Worm (Caenorhabditis elegans) whole organism, L4 larva: Measurements from ENCODE around the gene C16A11.7.

Experiments used
- D1046.2 ChIP-seq: fragments of 200-800 bp; sonication (Bioruptor generic); IDR thresholded peaks from 2 replicates; pipeline ENCODE4 v1.3.6; 2022; ENCODE audit warnings: missing genetic modification characterization, missing compliant biosample characterization
- F26F4.8 ChIP-seq: fragments of 200-800 bp; sonication (Bioruptor generic); conservative IDR thresholded peaks from 2 replicates; pipeline ENCODE4 v1.3.6; 2022; ENCODE audit warnings: missing genetic modification characterization, missing compliant biosample characterization
- F49E8.2 ChIP-seq: sonication (generic microtip); optimal IDR thresholded peaks from 2 replicates; lab custom pipeline; 2016; ENCODE audit warnings: missing compliant biosample characterization, mild to moderate bottlenecking, missing genetic modification characterization, borderline replicate concordance
- Y48G9A.11 ChIP-seq: fragments of 200-800 bp; sonication (Bioruptor generic); IDR thresholded peaks from 2 replicates; pipeline ENCODE4 v1.3.6; 2022; ENCODE audit warnings: missing genetic modification reagents, missing genetic modification characterization, missing compliant biosample characterization
- aha-1 ChIP-seq: fragments of 150-350 bp; peaks from one replicate; lab custom pipeline; 2014; ENCODE audit warnings: missing biosample characterization, missing genetic modification characterization
- aly-2 ChIP-seq: sonication (generic microtip); optimal IDR thresholded peaks from 2 replicates; lab custom pipeline; 2018; ENCODE audit warnings: missing biosample characterization, missing genetic modification characterization
- arid-1 ChIP-seq: fragments of 200-800 bp; sonication (Bioruptor generic); conservative IDR thresholded peaks from 2 replicates; pipeline ENCODE4 v1.3.6; 2022; ENCODE audit warnings: missing genetic modification reagents, missing genetic modification characterization, missing compliant biosample characterization
- ceh-20 ChIP-seq: fragments of 200-800 bp; sonication (Bioruptor generic); IDR thresholded peaks from 2 replicates; pipeline ENCODE4 v1.3.6; 2022; ENCODE audit warnings: missing genetic modification reagents, missing genetic modification characterization, missing compliant biosample characterization
- ceh-28 ChIP-seq: fragments of 150-350 bp; optimal IDR thresholded peaks from 2 replicates; lab custom pipeline; 2014; ENCODE audit warnings: missing biosample characterization, missing genetic modification reagents, missing genetic modification characterization
- dmd-6 ChIP-seq: fragments of 200-800 bp; sonication (Bioruptor generic); IDR thresholded peaks from 2 replicates; pipeline ENCODE4 v1.3.6; 2022; ENCODE audit warnings: missing genetic modification reagents, missing genetic modification characterization, missing compliant biosample characterization
- dmd-8 ChIP-seq: fragments of 200-800 bp; sonication (Bioruptor generic); IDR thresholded peaks from 2 replicates; pipeline ENCODE4 v1.3.6; 2022; ENCODE audit warnings: missing genetic modification characterization, missing compliant biosample characterization
- dpl-1 ChIP-seq: fragments of 150-350 bp; optimal IDR thresholded peaks from 2 replicates; lab custom pipeline; 2014; ENCODE audit warnings: missing biosample characterization, missing genetic modification reagents, missing genetic modification characterization
- egl-43 ChIP-seq: fragments of 200-800 bp; sonication (Bioruptor generic); IDR thresholded peaks from 2 replicates; pipeline ENCODE4 v1.3.6; 2022; ENCODE audit warnings: missing genetic modification reagents, missing genetic modification characterization, missing compliant biosample characterization
- fkh-10 ChIP-seq: fragments of 150-350 bp; optimal IDR thresholded peaks from 2 replicates; lab custom pipeline; 2014; ENCODE audit warnings: missing biosample characterization, missing genetic modification reagents, missing genetic modification characterization
- hlh-11 ChIP-seq: fragments of 200-800 bp; sonication (Bioruptor generic); optimal IDR thresholded peaks from 2 replicates; lab custom pipeline; 2018; ENCODE audit warnings: mild to moderate bottlenecking, missing genetic modification characterization, missing compliant biosample characterization
- lin-1 ChIP-seq: fragments of 200-800 bp; sonication (Bioruptor generic); IDR thresholded peaks from 2 replicates; pipeline ENCODE4 v1.3.6; 2022; ENCODE audit warnings: missing genetic modification reagents, missing genetic modification characterization, missing compliant biosample characterization
- lin-38 ChIP-seq: fragments of 200-800 bp; sonication (Bioruptor generic); IDR thresholded peaks from 2 replicates; pipeline ENCODE4 v1.3.6; 2022; ENCODE audit warnings: missing genetic modification reagents, missing genetic modification characterization, missing compliant biosample characterization
- mdl-1 ChIP-seq, 2 experiments: fragments of 150-350 bp in 1 of 2; sonication (generic microtip) in 1 of 2; optimal IDR thresholded peaks; 2 replicates each; lab custom pipeline; 2014 to 2017; ENCODE audit warnings: missing biosample characterization in 2 of 2, missing genetic modification characterization in 2 of 2
- nhr-111 ChIP-seq: fragments of 200-800 bp; sonication (Bioruptor generic); optimal IDR thresholded peaks from 2 replicates; lab custom pipeline; 2018; ENCODE audit warnings: mild to moderate bottlenecking, missing genetic modification characterization, missing compliant biosample characterization
- nhr-28 ChIP-seq: fragments of 150-350 bp; optimal IDR thresholded peaks from 2 replicates; lab custom pipeline; 2014; ENCODE audit warnings: missing biosample characterization, missing genetic modification characterization
- pha-4 ChIP-seq, 2 experiments: fragments of 150-350 bp in 1 of 2; fragments of 200-800 bp in 1 of 2; sonication (Bioruptor generic) in 1 of 2; IDR thresholded peaks in 1 of 2; optimal IDR thresholded peaks in 1 of 2; 2 replicates each; pipeline versions ENCODE4 v1.3.6 to Lab custom; 2014 to 2022; ENCODE audit warnings: missing genetic modification characterization in 2 of 2, missing genetic modification reagents in 2 of 2, missing biosample characterization in 1 of 2, missing compliant biosample characterization in 1 of 2
- php-3 ChIP-seq: fragments of 200-800 bp; sonication (Bioruptor generic); IDR thresholded peaks from 2 replicates; pipeline ENCODE4 v1.3.6; 2022; ENCODE audit warnings: missing genetic modification reagents, missing genetic modification characterization, missing compliant biosample characterization
- rbr-2 ChIP-seq: sonication (generic microtip); optimal IDR thresholded peaks from 2 replicates; lab custom pipeline; 2016; ENCODE audit warnings: missing genotype, missing genetic modification characterization, missing compliant biosample characterization
- saeg-2 ChIP-seq: fragments of 200-800 bp; sonication (Bioruptor generic); IDR thresholded peaks from 2 replicates; pipeline ENCODE4 v1.3.6; 2022; ENCODE audit warnings: missing genetic modification reagents, missing genetic modification characterization, missing compliant biosample characterization
- set-16 ChIP-seq: fragments of 200-800 bp; sonication (Bioruptor generic); IDR thresholded peaks from 2 replicates; pipeline ENCODE4 v1.3.6; 2022; ENCODE audit warnings: missing genetic modification reagents, missing genetic modification characterization, missing compliant biosample characterization
- snpc-1.2 ChIP-seq: fragments of 200-800 bp; sonication (Bioruptor generic); IDR thresholded peaks from 2 replicates; pipeline ENCODE4 v1.3.6; 2022; ENCODE audit warnings: missing genetic modification reagents, missing genetic modification characterization, missing compliant biosample characterization
- tra-1 ChIP-seq: fragments of 200-800 bp; sonication (Bioruptor generic); IDR thresholded peaks from 2 replicates; pipeline ENCODE4 v1.3.6; 2022; ENCODE audit warnings: missing genetic modification reagents, missing genetic modification characterization, missing compliant biosample characterization
- unc-39 ChIP-seq: sonication (generic microtip); optimal IDR thresholded peaks from 2 replicates; lab custom pipeline; 2017; ENCODE audit warnings: missing biosample characterization, missing genetic modification characterization
- unc-62 ChIP-seq, 3 experiments: fragments of 150-350 bp in 1 of 3; sonication (generic microtip); optimal IDR thresholded peaks in 2 of 3; peaks in 1 of 3; 1 replicate in 1 of 3; 2 replicates in 2 of 3; lab custom pipeline; 2014 to 2017; ENCODE audit warnings: missing biosample characterization in 3 of 3, missing genetic modification characterization in 3 of 3, missing genetic modification reagents in 3 of 3, missing genotype in 1 of 3
- zag-1 ChIP-seq: fragments of 150-350 bp; optimal IDR thresholded peaks from 2 replicates; lab custom pipeline; 2014; ENCODE audit warnings: missing biosample characterization, missing genetic modification characterization
- zfp-2 ChIP-seq: sonication (generic microtip); optimal IDR thresholded peaks from 2 replicates; lab custom pipeline; 2016; ENCODE audit warnings: mild to moderate bottlenecking, missing genetic modification characterization, missing compliant biosample characterization
- ztf-11 ChIP-seq: fragments of 150-350 bp; optimal IDR thresholded peaks from 2 replicates; lab custom pipeline; 2014; ENCODE audit warnings: missing biosample characterization, missing genetic modification characterization
- ztf-7 ChIP-seq: fragments of 150-350 bp; optimal IDR thresholded peaks from 2 replicates; lab custom pipeline; 2014; ENCODE audit warnings: missing biosample characterization, missing genetic modification characterization

The C16A11.7 gene

ce11 chrII:4229106-4229708 is 27.5 kb downstream of the C16A11.7 start, which contains the start of gene C16A11.3 (continued):
- TF ChIP-seq aly-2 (tag; lab: Kevin White, UChicago) (no peak), dpl-1 (GFP tag; lab: Kevin White, UChicago) (no peak), dmd-6 (no peak), dmd-8 (GFP tag; lab: Robert Waterston, UW) (no peak), lin-38 (GFP tag; lab: Robert Waterston, UW) (peak; percentile 70), set-16 (GFP tag; lab: Robert Waterston, UW) (no peak), ztf-7 (tag; lab: Kevin White, UChicago) (no peak), zag-1 (tag; lab: Kevin White, UChicago) (no peak), fkh-10 (GFP tag; lab: Kevin White, UChicago) (no peak), mdl-1 (tag; optimal IDR thresholded peaks at IDR 0.05; lab: Kevin White, UChicago) (no peak)

ce11 chrII:4228112-4228770 is 28.5 kb downstream of the C16A11.7 start:
- TF ChIP-seq F49E8.2 (peak; percentile 20), php-3 (peak; percentile 36; the same call in 1 of the 2 replicates), egl-43 (GFP tag; lab: Robert Waterston, UW) (peak; percentile 81), dmd-8 (GFP tag; lab: Robert Waterston, UW) (0 out of 2 replicates have a peak, but pooled peaks have one; percentile 28), lin-38 (GFP tag; lab: Robert Waterston, UW) (peak; percentile 59), fkh-10 (GFP tag; lab: Kevin White, UChicago) (no peak), pha-4 (GFP tag; IDR thresholded peaks at IDR 0.05; lab: Robert Waterston, UW) (peak; percentile 53), pha-4 (tag; optimal IDR thresholded peaks at IDR 0.05; lab: Kevin White, UChicago) (no peak), ceh-20 (GFP tag; lab: Robert Waterston, UW) (no peak), hlh-11 (tag; lab: Kevin White, UChicago) (no peak), saeg-2 (GFP tag; lab: Robert Waterston, UW) (0 out of 2 replicates have a peak, but pooled peaks have one; percentile 29), nhr-28 (tag; lab: Kevin White, UChicago) (no peak), D1046.2 (GFP tag; lab: Robert Waterston, UW) (peak; percentile 7; the same call in 1 of the 2 replicates), unc-62 (GFP tag; optimal IDR thresholded peaks at IDR 0.05 in 1 of 2; lab: Kevin White, UChicago) (peak in 1 of 2 experiments; percentile 89), unc-62 (tag; optimal IDR thresholded peaks at IDR 0.05; lab: Kevin White, UChicago) (no peak), tra-1 (GFP tag; lab: Robert Waterston, UW) (no peak), snpc-1.2 (GFP tag; lab: Robert Waterston, UW) (peak; percentile 53; the same call in 1 of the 2 replicates), rbr-2 (no peak), Y48G9A.11 (GFP tag; lab: Robert Waterston, UW) (peak; percentile 29; the same call in 1 of the 2 replicates), ceh-28 (tag; lab: Kevin White, UChicago) (no peak), lin-1 (GFP tag; lab: Robert Waterston, UW) (0 out of 2 replicates have a peak, but pooled peaks have one; percentile 21), F26F4.8 (GFP tag; lab: Robert Waterston, UW) (peak; percentile 66; the same call in 1 of the 2 replicates), ztf-11 (tag; lab: Kevin White, UChicago) (no peak), set-16 (GFP tag; lab: Robert Waterston, UW) (peak; percentile 67), aha-1 (tag; lab: Kevin White, UChicago) (peak; percentile 71), arid-1 (peak; percentile 63), nhr-111 (peak; percentile 33), unc-39 (tag; lab: Kevin White, UChicago) (no peak)

- TF ChIP-seq zfp-2 (tag; lab: Kevin White, UChicago) (no peak), lin-38 (GFP tag; lab: Robert Waterston, UW) (peak; percentile 28)
Observed at ce11 chrII:4226598-4227096, 30.1 kb downstream of the C16A11.7 start, which contains the start of gene C16A11.4. Gene C16A11.4, plus strand, starts transcription at chrII:4227046.
